Fruit fly (Drosophila melanogaster) whole organism, embryonic: Measurements from ENCODE around the gene CG14120.

ENCODE experiments used
- Atf6 ChIP-seq: fragments of 200-800 bp; sonication (Bioruptor generic); IDR thresholded peaks from 2 replicates; pipeline ENCODE4 v1.3.6; 2022; ENCODE audit warnings: missing biosample characterization, missing genetic modification characterization
- CG10209 ChIP-seq: fragments of 200-800 bp; sonication (Bioruptor generic); optimal IDR thresholded peaks from 3 replicates; lab custom pipeline; 2017; ENCODE audit warnings: missing biosample characterization, mild to moderate bottlenecking, missing genetic modification characterization, missing genetic modification reagents
- CG1024 ChIP-seq: fragments of 200-800 bp; sonication (Bioruptor generic); IDR thresholded peaks from 2 replicates; pipeline ENCODE4 v1.3.6; 2022; ENCODE audit warnings: missing biosample characterization, missing genetic modification characterization
- CG11093 ChIP-seq: fragments of 200-800 bp; sonication (Bioruptor generic); IDR thresholded peaks from 3 replicates; pipeline ENCODE4 v1.3.6; 2022; ENCODE audit warnings: missing biosample characterization, missing genetic modification characterization
- CG11247 ChIP-seq: fragments of 200-800 bp; sonication (Bioruptor generic); IDR thresholded peaks from 2 replicates; pipeline ENCODE4 v1.3.6; 2022; ENCODE audit warnings: missing biosample characterization, missing genetic modification characterization
- CG11560 ChIP-seq: fragments of 200-800 bp; sonication (Bioruptor generic); IDR thresholded peaks from 3 replicates; pipeline ENCODE4 v1.3.6; 2022; ENCODE audit warnings: missing biosample characterization, missing genetic modification characterization
- CG11723 ChIP-seq: fragments of 200-800 bp; sonication (Bioruptor generic); optimal IDR thresholded peaks from 2 replicates; lab custom pipeline; 2017; ENCODE audit warnings: missing biosample characterization, mild to moderate bottlenecking, missing genetic modification characterization
- CG12744 ChIP-seq: fragments of 200-800 bp; sonication (Bioruptor generic); optimal IDR thresholded peaks from 2 replicates; lab custom pipeline; 2016; ENCODE audit warnings: missing biosample characterization, missing genetic modification characterization
- CG12942 ChIP-seq: fragments of 200-800 bp; sonication (Bioruptor generic); optimal IDR thresholded peaks from 3 replicates; lab custom pipeline; 2016; ENCODE audit warnings: missing biosample characterization, missing genetic modification characterization
- CG13296 ChIP-seq: fragments of 200-800 bp; sonication (Bioruptor generic); optimal IDR thresholded peaks from 3 replicates; lab custom pipeline; 2018; ENCODE audit warnings: missing biosample characterization, mild to moderate bottlenecking, missing genetic modification characterization
- CG15696 ChIP-seq: fragments of 200-800 bp; sonication (Bioruptor generic); optimal IDR thresholded peaks from 2 replicates; lab custom pipeline; 2019; ENCODE audit warnings: missing biosample characterization, mild to moderate bottlenecking, missing genetic modification characterization, moderate library complexity
- CG17912 ChIP-seq: fragments of 200-800 bp; sonication (Bioruptor generic); optimal IDR thresholded peaks from 2 replicates; lab custom pipeline; 2018; ENCODE audit warnings: missing biosample characterization, mild to moderate bottlenecking, missing genetic modification characterization
- CG18476 ChIP-seq: fragments of 200-800 bp; sonication (Bioruptor generic); optimal IDR thresholded peaks from 2 replicates; lab custom pipeline; 2016; ENCODE audit warnings: missing biosample characterization, mild to moderate bottlenecking, missing genetic modification characterization
- CG32532 ChIP-seq: fragments of 200-800 bp; sonication (Bioruptor generic); IDR thresholded peaks from 2 replicates; pipeline ENCODE4 v1.3.6; 2022; ENCODE audit warnings: missing biosample characterization, missing genetic modification characterization
- CG33213 ChIP-seq: fragments of 200-800 bp; sonication (Bioruptor generic); optimal IDR thresholded peaks from 3 replicates; lab custom pipeline; 2016; ENCODE audit warnings: missing biosample characterization, missing genetic modification characterization
- CG4360 ChIP-seq: fragments of 200-800 bp; sonication (Bioruptor generic); IDR thresholded peaks from 2 replicates; pipeline ENCODE4 v1.3.6; 2022; ENCODE audit warnings: missing biosample characterization, missing genetic modification characterization
- CG8388 ChIP-seq: fragments of 200-800 bp; sonication (Bioruptor generic); optimal IDR thresholded peaks from 2 replicates; lab custom pipeline; 2019; ENCODE audit warnings: missing biosample characterization, mild to moderate bottlenecking, missing genetic modification characterization, moderate library complexity
- CG8478 ChIP-seq: fragments of >200 bp; optimal IDR thresholded peaks from 2 replicates; lab custom pipeline; 2018
- CG9797 ChIP-seq: fragments of 200-800 bp; sonication (Bioruptor generic); optimal IDR thresholded peaks from 3 replicates; lab custom pipeline; 2018; ENCODE audit warnings: missing biosample characterization, mild to moderate bottlenecking, missing genetic modification characterization
- CHES-1-like ChIP-seq: fragments of 200-800 bp; sonication (Bioruptor generic); optimal IDR thresholded peaks from 2 replicates; lab custom pipeline; 2016; ENCODE audit warnings: missing biosample characterization, missing genetic modification characterization
- CkIIα-i1 ChIP-seq: fragments of 200-800 bp; sonication (Bioruptor generic); IDR thresholded peaks from 2 replicates; pipeline ENCODE4 v1.3.6; 2022; ENCODE audit warnings: missing biosample characterization, missing genetic modification characterization
- E2f1 ChIP-seq: fragments of 200-800 bp; sonication (Bioruptor generic); IDR thresholded peaks from 2 replicates; pipeline ENCODE4 v1.3.6; 2022; ENCODE audit warnings: missing biosample characterization, missing genetic modification characterization
- Eip74EF ChIP-seq, 2 experiments: fragments of 200-800 bp in 1 of 2; fragments of >200 bp in 1 of 2; sonication (Bioruptor generic) in 1 of 2; optimal IDR thresholded peaks; 2 replicates each; lab custom pipeline; 2017 to 2019; ENCODE audit warnings: missing biosample characterization in 2 of 2, missing genetic modification characterization in 2 of 2, mild to moderate bottlenecking in 1 of 2, moderate library complexity in 1 of 2
- HLH54F ChIP-seq: fragments of 200-800 bp; sonication (Bioruptor generic); optimal IDR thresholded peaks from 3 replicates; lab custom pipeline; 2016; ENCODE audit warnings: missing biosample characterization, missing genetic modification characterization
- HLHmδ ChIP-seq: fragments of 200-800 bp; sonication (Bioruptor generic); optimal IDR thresholded peaks from 2 replicates; lab custom pipeline; 2018; ENCODE audit warnings: missing biosample characterization, mild to moderate bottlenecking, missing genetic modification characterization, moderate library complexity
- Hey ChIP-seq: fragments of 200-800 bp; sonication (Bioruptor generic); optimal IDR thresholded peaks from 3 replicates; lab custom pipeline; 2018; ENCODE audit warnings: missing biosample characterization, mild to moderate bottlenecking, missing genetic modification characterization
- Hr51 ChIP-seq, 2 experiments: fragments of 200-800 bp; sonication (Bioruptor generic); optimal IDR thresholded peaks; 2 replicates in 1 of 2; 3 replicates in 1 of 2; lab custom pipeline; 2016 to 2018; ENCODE audit warnings: missing biosample characterization in 2 of 2, missing genetic modification characterization in 2 of 2, mild to moderate bottlenecking in 1 of 2, moderate library complexity in 1 of 2
- Hsf ChIP-seq: fragments of 200-800 bp; sonication (Bioruptor generic); optimal IDR thresholded peaks from 3 replicates; lab custom pipeline; 2016; ENCODE audit warnings: missing biosample characterization, missing genetic modification characterization
- Kr ChIP-seq: fragments of 200-800 bp; sonication (Bioruptor generic); optimal IDR thresholded peaks from 2 replicates; lab custom pipeline; 2017; ENCODE audit warnings: missing biosample characterization, mild to moderate bottlenecking, missing genetic modification characterization
- Lhr ChIP-seq: fragments of 200-800 bp; sonication (Bioruptor generic); optimal IDR thresholded peaks from 3 replicates; lab custom pipeline; 2017; ENCODE audit warnings: mild to moderate bottlenecking, missing biosample characterization, missing genetic modification reagents, missing genetic modification characterization
- MTF-1 ChIP-seq: fragments of 200-800 bp; sonication (Bioruptor generic); optimal IDR thresholded peaks from 2 replicates; lab custom pipeline; 2018; ENCODE audit warnings: missing biosample characterization, mild to moderate bottlenecking, missing genetic modification characterization, borderline replicate concordance
- NC2β ChIP-seq: fragments of 200-800 bp; sonication (Bioruptor generic); optimal IDR thresholded peaks from 2 replicates; lab custom pipeline; 2016; ENCODE audit warnings: missing biosample characterization, missing genetic modification characterization
- NFAT ChIP-seq: fragments of 200-800 bp; sonication (Bioruptor generic); IDR thresholded peaks from 2 replicates; pipeline ENCODE4 v1.3.6; 2022; ENCODE audit warnings: missing biosample characterization, missing genetic modification characterization
- Poxn ChIP-seq: fragments of 200-800 bp; sonication (Bioruptor generic); IDR thresholded peaks from 2 replicates; pipeline ENCODE4 v1.3.6; 2022; ENCODE audit warnings: missing biosample characterization, missing genetic modification characterization
- ac ChIP-seq: fragments of 200-800 bp; sonication (Bioruptor generic); optimal IDR thresholded peaks from 3 replicates; lab custom pipeline; 2017; ENCODE audit warnings: missing biosample characterization, mild to moderate bottlenecking, missing genetic modification characterization
- al ChIP-seq: fragments of 200-800 bp; sonication (Bioruptor generic); IDR thresholded peaks from 2 replicates; pipeline ENCODE4 v1.3.6; 2022; ENCODE audit warnings: missing biosample characterization, missing genetic modification characterization
- br ChIP-seq: fragments of >200 bp; optimal IDR thresholded peaks from 2 replicates; lab custom pipeline; 2017
- dm ChIP-seq: fragments of 200-800 bp; sonication (Bioruptor generic); optimal IDR thresholded peaks from 3 replicates; lab custom pipeline; 2016; ENCODE audit warnings: missing biosample characterization, missing genetic modification characterization
- emc ChIP-seq: fragments of 200-800 bp; sonication (Bioruptor generic); optimal IDR thresholded peaks from 2 replicates; lab custom pipeline; 2016; ENCODE audit warnings: missing biosample characterization, missing genetic modification characterization
- ewg ChIP-seq: fragments of 200-800 bp; sonication (Bioruptor generic); optimal IDR thresholded peaks from 3 replicates; lab custom pipeline; 2017; ENCODE audit warnings: mild to moderate bottlenecking, missing biosample characterization, missing genetic modification reagents, missing genetic modification characterization
- gsb ChIP-seq: fragments of 200-800 bp; sonication (Bioruptor generic); IDR thresholded peaks from 2 replicates; pipeline ENCODE4 v1.3.6; 2022; ENCODE audit warnings: missing biosample characterization, missing genetic modification characterization
- peb ChIP-seq: fragments of 200-800 bp; sonication (Bioruptor generic); IDR thresholded peaks from 2 replicates; pipeline ENCODE4 v1.3.6; 2022; ENCODE audit warnings: missing biosample characterization, missing genetic modification characterization
- phol ChIP-seq: fragments of 200-800 bp; sonication (Bioruptor generic); optimal IDR thresholded peaks from 3 replicates; lab custom pipeline; 2018; ENCODE audit warnings: missing biosample characterization, mild to moderate bottlenecking, missing genetic modification characterization, moderate library complexity
- pum ChIP-seq: fragments of 200-800 bp; sonication (Bioruptor generic); optimal IDR thresholded peaks from 2 replicates; lab custom pipeline; 2016; ENCODE audit warnings: missing biosample characterization, missing genetic modification characterization
- run ChIP-seq: fragments of 200-800 bp; sonication (Bioruptor generic); optimal IDR thresholded peaks from 3 replicates; lab custom pipeline; 2018; ENCODE audit warnings: missing biosample characterization, mild to moderate bottlenecking, missing genetic modification characterization
- salm ChIP-seq: fragments of 200-800 bp; sonication (Bioruptor generic); optimal IDR thresholded peaks from 2 replicates; lab custom pipeline; 2018; ENCODE audit warnings: missing biosample characterization, mild to moderate bottlenecking, missing genetic modification characterization
- sisA ChIP-seq: fragments of 200-800 bp; sonication (Bioruptor generic); IDR thresholded peaks from 2 replicates; pipeline ENCODE4 v1.3.6; 2022; ENCODE audit warnings: missing biosample characterization, missing genetic modification characterization
- slp2 ChIP-seq: fragments of 200-800 bp; sonication (Bioruptor generic); optimal IDR thresholded peaks from 2 replicates; lab custom pipeline; 2016; ENCODE audit warnings: missing biosample characterization, missing genetic modification characterization
- tx ChIP-seq: fragments of 200-800 bp; sonication (Bioruptor generic); optimal IDR thresholded peaks from 2 replicates; lab custom pipeline; 2016; ENCODE audit warnings: missing biosample characterization, missing genetic modification characterization
- wek ChIP-seq: fragments of 200-800 bp; sonication (Bioruptor generic); optimal IDR thresholded peaks from 3 replicates; lab custom pipeline; 2018; ENCODE audit warnings: missing biosample characterization, mild to moderate bottlenecking, missing genetic modification characterization, moderate library complexity
- wor ChIP-seq: fragments of 200-800 bp; sonication (Bioruptor generic); IDR thresholded peaks from 2 replicates; pipeline ENCODE4 v1.3.6; 2022; ENCODE audit warnings: missing biosample characterization, missing genetic modification characterization

The CG14120 gene

DNA sequence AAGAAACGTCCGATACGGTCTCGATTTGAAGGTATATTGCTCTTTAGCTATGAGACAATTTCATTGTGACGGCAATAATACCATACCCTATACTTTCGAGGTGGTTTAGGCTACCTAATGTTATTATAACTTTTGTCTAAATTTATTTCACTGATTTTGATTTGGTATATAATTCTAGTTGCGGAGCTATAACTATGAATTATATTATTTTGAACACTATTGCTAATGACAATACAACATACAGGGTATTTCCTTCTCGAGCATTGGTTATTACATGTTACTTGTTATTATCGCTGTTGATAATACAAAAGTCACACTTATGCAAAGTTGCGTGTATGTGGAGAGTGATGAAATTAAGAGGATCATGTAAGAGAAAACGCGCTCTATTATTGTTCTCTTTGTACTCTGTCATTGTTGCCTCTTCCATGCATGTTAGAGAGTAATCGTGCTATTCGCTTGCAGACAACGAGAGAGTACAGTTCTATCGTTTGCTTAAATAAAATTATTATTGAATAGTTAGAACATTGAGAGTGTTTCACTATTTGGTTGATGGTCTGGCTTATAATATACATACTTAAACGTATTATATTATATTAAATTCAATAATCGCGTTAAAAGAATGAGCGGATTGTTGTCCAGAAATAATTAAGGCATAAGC, 28.9 kb downstream of the CG14120 start, which contains the start of gene CG32115 (continued):
- TF ChIP-seq NFAT (GFP tag; lab: Robert Waterston, UW): peak; percentile 95
- peak; percentile 95 for TF ChIP-seq CG10209 (GFP tag; lab: Kevin White, UChicago)
- peak; percentile 82 for TF ChIP-seq CG11560 (tag; lab: Robert Waterston, UW)
- peak; percentile 87 for TF ChIP-seq emc
- TF ChIP-seq CG18476 (GFP tag; lab: Kevin White, UChicago): peak; percentile 85
- peak; percentile 95 for TF ChIP-seq E2f1 (GFP tag; lab: Robert Waterston, UW)
- TF ChIP-seq peb (GFP tag; lab: Robert Waterston, UW): peak; percentile 93
- peak; percentile 48; the same call in 1 of the 2 replicates for TF ChIP-seq CG4360
- peak; percentile 96 for TF ChIP-seq Hsf (GFP tag; lab: Kevin White, UChicago)
- TF ChIP-seq CG8388 (GFP tag; lab: Kevin White, UChicago): peak; percentile 89
- TF ChIP-seq CG13296 (GFP tag; lab: Kevin White, UChicago): peak; percentile 93
- no peak for TF ChIP-seq ac (GFP tag; lab: Kevin White, UChicago)
- TF ChIP-seq Poxn (GFP tag; lab: Robert Waterston, UW): peak; percentile 87
- TF ChIP-seq CG11247 (GFP tag; lab: Robert Waterston, UW): peak; percentile 94
- peak; percentile 91 for TF ChIP-seq sisA (GFP tag; lab: Robert Waterston, UW)
- no peak for TF ChIP-seq HLHmδ (GFP tag; lab: Kevin White, UChicago)
- TF ChIP-seq CG9797: no peak
- TF ChIP-seq wor (GFP tag; lab: Robert Waterston, UW): peak; percentile 86
- TF ChIP-seq ewg: peak; percentile 84
- TF ChIP-seq phol (tag; lab: Kevin White, UChicago): peak; percentile 92
- peak; percentile 90 for TF ChIP-seq HLH54F (GFP tag; lab: Kevin White, UChicago)
- peak; percentile 71 for TF ChIP-seq dm (GFP tag; lab: Kevin White, UChicago)
- peak; percentile 98 for TF ChIP-seq CG32532 (GFP tag; lab: Robert Waterston, UW)
- TF ChIP-seq slp2 (GFP tag; lab: Kevin White, UChicago): peak; percentile 90
- peak; percentile 92 for TF ChIP-seq CG11093 (GFP tag; lab: Robert Waterston, UW)
- no peak for TF ChIP-seq CG8478 (lab: Kevin White, UChicago)
- peak; percentile 87 for TF ChIP-seq CHES-1-like
- peak; percentile 97 for TF ChIP-seq Atf6
- peak; percentile 86 for TF ChIP-seq pum
- no peak for TF ChIP-seq Kr
- peak; percentile 81 for TF ChIP-seq CkIIα-i1 (GFP tag; lab: Robert Waterston, UW)
- no peak for TF ChIP-seq br (lab: Kevin White, UChicago)
- TF ChIP-seq Hr51 (GFP tag; optimal IDR thresholded peaks at IDR 0.05; lab: Kevin White, UChicago): peak; percentile 79 to 95
- peak; percentile 74 for TF ChIP-seq CG15696
- TF ChIP-seq Eip74EF (GFP tag; optimal IDR thresholded peaks at IDR 0.05; lab: Kevin White, UChicago): peak in 1 of 2 experiments; percentile 92
- TF ChIP-seq al (GFP tag; lab: Robert Waterston, UW): peak; percentile 97
- peak; percentile 91 for TF ChIP-seq salm (tag; lab: Kevin White, UChicago)
- TF ChIP-seq CG33213 (GFP tag; lab: Kevin White, UChicago): peak; percentile 81
- peak; percentile 93 for TF ChIP-seq gsb (GFP tag; lab: Robert Waterston, UW)
- peak; percentile 87 for TF ChIP-seq CG12942 (GFP tag; lab: Kevin White, UChicago)
- TF ChIP-seq CG12744 (GFP tag; lab: Kevin White, UChicago): peak; percentile 88
- peak; percentile 76 for TF ChIP-seq NC2β (GFP tag; lab: Kevin White, UChicago)
- peak; percentile 78 for TF ChIP-seq MTF-1 (GFP tag; lab: Kevin White, UChicago)
- TF ChIP-seq Hey: peak; percentile 74
- TF ChIP-seq CG11723 (GFP tag; lab: Kevin White, UChicago): peak; percentile 75
- TF ChIP-seq run (tag; lab: Kevin White, UChicago): peak; percentile 81
- peak; percentile 83 for TF ChIP-seq tx (GFP tag; lab: Kevin White, UChicago)
- peak; percentile 86 for TF ChIP-seq CG1024 (GFP tag; lab: Robert Waterston, UW)
- peak; percentile 70 for TF ChIP-seq wek (GFP tag; lab: Kevin White, UChicago)
- peak; percentile 73 for TF ChIP-seq CG17912 (GFP tag; lab: Kevin White, UChicago)
- peak; percentile 61 for TF ChIP-seq Lhr (GFP tag; lab: Kevin White, UChicago)
